Worm (Caenorhabditis elegans): ENCODE data around the gene fut-1.

DNA sequence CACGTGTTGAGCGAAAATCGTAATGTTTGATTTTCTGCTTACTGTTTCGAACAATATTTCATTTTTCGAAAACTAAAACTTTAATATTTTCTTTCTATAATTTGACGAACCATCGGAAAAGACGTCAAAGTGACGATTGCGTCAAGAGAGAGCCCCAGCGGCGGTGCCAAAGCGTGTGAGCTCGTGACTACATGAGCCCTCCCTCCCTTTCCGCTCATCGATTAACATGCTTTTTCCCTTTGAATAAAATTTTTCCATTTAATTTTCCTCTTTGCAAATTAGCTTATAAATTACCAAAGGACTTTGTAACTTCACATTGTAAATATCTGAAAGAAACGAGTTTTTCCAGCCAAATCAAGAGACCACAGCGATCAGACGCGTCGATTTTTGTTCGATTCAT lies 16.4 kb downstream of the fut-1 start:
- TF ChIP-seq bed-3 (GFP tag; optimal IDR thresholded peaks at IDR 0.05) (no peak), mls-2 (tag; optimal IDR thresholded peaks at IDR 0.05) (no peak), elt-1 (tag; optimal IDR thresholded peaks at IDR 0.05; ENCODE audit: borderline replicate concordance, insufficient read depth) (no peak), pha-4 (tag; optimal IDR thresholded peaks at IDR 0.05) (no peak), unc-39 (tag; optimal IDR thresholded peaks at IDR 0.05) (no peak), nhr-12 (tag; optimal IDR thresholded peaks at IDR 0.05) (no peak), mab-5 (tag; optimal IDR thresholded peaks at IDR 0.05) (no peak), nhr-76 (tag; optimal IDR thresholded peaks at IDR 0.05) (no peak), ceh-43 (GFP tag; optimal IDR thresholded peaks at IDR 0.05) (no peak), ces-1 (GFP tag; optimal IDR thresholded peaks at IDR 0.05) (no peak), mep-1 (tag; optimal IDR thresholded peaks at IDR 0.05) (no peak)
